Fruit fly (Drosophila melanogaster) whole organism, wandering third instar larva: ENCODE results near the gene CG18765.

ENCODE experiments used
- Abd-B ChIP-seq: fragments of >200 bp; optimal IDR thresholded peaks from 2 replicates; lab custom pipeline; 2017; ENCODE audit warnings: missing biosample characterization, missing genetic modification characterization
- CG32264 ChIP-seq: fragments of 200-800 bp; sonication (Bioruptor generic); optimal IDR thresholded peaks from 2 replicates; lab custom pipeline; 2016; ENCODE audit warnings: missing biosample characterization, missing genetic modification characterization
- CG9705 ChIP-seq: fragments of 200-800 bp; sonication (Bioruptor generic); optimal IDR thresholded peaks from 2 replicates; lab custom pipeline; 2018; ENCODE audit warnings: missing biosample characterization, mild to moderate bottlenecking, missing genetic modification characterization
- CrebA ChIP-seq: fragments of 200-800 bp; sonication (Bioruptor generic); optimal IDR thresholded peaks from 2 replicates; lab custom pipeline; 2016; ENCODE audit warnings: missing biosample characterization, mild to moderate bottlenecking, missing genetic modification characterization, borderline replicate concordance
- Dfd ChIP-seq: fragments of >200 bp; optimal IDR thresholded peaks from 2 replicates; lab custom pipeline; 2017; ENCODE audit warnings: missing biosample characterization, missing genetic modification characterization
- Dif ChIP-seq: fragments of 200-275, 200-300 bp; sonication (Bioruptor generic); optimal IDR thresholded peaks from 2 replicates; lab custom pipeline; 2018; ENCODE audit warnings: missing biosample characterization, missing genetic modification characterization; ENCODE audit not compliant: partially characterized antibody
- GATAd ChIP-seq: sonication (Bioruptor generic); optimal IDR thresholded peaks from 2 replicates; lab custom pipeline; 2016; ENCODE audit warnings: missing biosample characterization, missing genetic modification characterization
- HLH106 ChIP-seq: fragments of 200-800 bp; optimal IDR thresholded peaks from 3 replicates; lab custom pipeline; 2019; ENCODE audit warnings: missing biosample characterization, mild to moderate bottlenecking, missing genetic modification characterization, moderate library complexity
- Hnf4 ChIP-seq: fragments of 200-800 bp; sonication (Bioruptor generic); optimal IDR thresholded peaks from 2 replicates; lab custom pipeline; 2016; ENCODE audit warnings: missing biosample characterization, mild to moderate bottlenecking, missing genetic modification characterization
- Hr78 ChIP-seq: fragments of >200 bp; optimal IDR thresholded peaks from 2 replicates; lab custom pipeline; 2017; ENCODE audit warnings: missing biosample characterization, missing genetic modification characterization
- Jra ChIP-seq: sonication (Bioruptor generic); optimal IDR thresholded peaks from 2 replicates; lab custom pipeline; 2016; ENCODE audit warnings: missing biosample characterization, missing genetic modification characterization
- Mio ChIP-seq: sonication (Bioruptor generic); optimal IDR thresholded peaks from 2 replicates; lab custom pipeline; 2016; ENCODE audit warnings: missing biosample characterization, missing genetic modification characterization
- Myc ChIP-seq: fragments of >200 bp; optimal IDR thresholded peaks from 2 replicates; lab custom pipeline; 2017
- N ChIP-seq: fragments of >200 bp; optimal IDR thresholded peaks from 2 replicates; lab custom pipeline; 2018; ENCODE audit warnings: missing biosample characterization, missing external identifiers, missing genetic modification characterization
- OdsH ChIP-seq: fragments of 200-800 bp; sonication (Bioruptor generic); optimal IDR thresholded peaks from 2 replicates; lab custom pipeline; 2016; ENCODE audit warnings: missing biosample characterization, mild to moderate bottlenecking, missing genetic modification characterization
- Rel ChIP-seq, 2 experiments: fragments of 200-800 bp; sonication (Bioruptor generic) in 1 of 2; optimal IDR thresholded peaks; 2 replicates in 1 of 2; 3 replicates in 1 of 2; lab custom pipeline; 2016 to 2019; ENCODE audit warnings: mild to moderate bottlenecking in 2 of 2, missing biosample characterization in 2 of 2, missing genetic modification characterization in 2 of 2, moderate library complexity in 1 of 2
- Vsx2 ChIP-seq: fragments of 200-300, 225-300 bp; sonication (Bioruptor generic); optimal IDR thresholded peaks from 2 replicates; lab custom pipeline; 2018; ENCODE audit warnings: missing biosample characterization, missing genetic modification characterization; ENCODE audit not compliant: partially characterized antibody
- dl ChIP-seq, 2 experiments: fragments of 175-275, 200-275 bp in 1 of 2; fragments of 200-275 bp in 1 of 2; sonication (Bioruptor generic); optimal IDR thresholded peaks; lab custom pipeline; 2018; ENCODE audit warnings: mild to moderate bottlenecking in 2 of 2, missing biosample characterization in 2 of 2, missing genetic modification characterization in 2 of 2, moderate library complexity in 2 of 2; ENCODE audit not compliant: partially characterized antibody in 2 of 2, insufficient read depth in 1 of 2
- dsf ChIP-seq: sonication (Bioruptor generic); optimal IDR thresholded peaks from 2 replicates; lab custom pipeline; 2016; ENCODE audit warnings: missing biosample characterization, missing genetic modification characterization, borderline replicate concordance
- ey ChIP-seq: fragments of 200-800 bp; sonication (Bioruptor generic); optimal IDR thresholded peaks from 2 replicates; lab custom pipeline; 2016; ENCODE audit warnings: missing biosample characterization, missing genetic modification characterization
- foxo ChIP-seq, 2 experiments: fragments of 200-800 bp; sonication (Bioruptor generic); optimal IDR thresholded peaks; 2 replicates in 1 of 2; 3 replicates in 1 of 2; lab custom pipeline; 2016 to 2017; ENCODE audit warnings: missing biosample characterization in 2 of 2, missing genetic modification characterization in 2 of 2
- h ChIP-seq: fragments of 200-800 bp; sonication (Bioruptor generic); optimal IDR thresholded peaks from 3 replicates; lab custom pipeline; 2016; ENCODE audit warnings: missing biosample characterization, mild to moderate bottlenecking, missing genetic modification characterization
- jim ChIP-seq: fragments of 175-275, 200-325 bp; sonication (Bioruptor generic); optimal IDR thresholded peaks from 2 replicates; lab custom pipeline; 2016; ENCODE audit warnings: missing biosample characterization, mild to moderate bottlenecking, missing genetic modification characterization
- lola ChIP-seq: fragments of >200 bp; optimal IDR thresholded peaks from 2 replicates; lab custom pipeline; 2017; ENCODE audit warnings: missing biosample characterization, missing genetic modification characterization
- rgr ChIP-seq: fragments of 200-800 bp; sonication (Bioruptor generic); optimal IDR thresholded peaks from 3 replicates; lab custom pipeline; 2016; ENCODE audit warnings: missing biosample characterization, mild to moderate bottlenecking, missing genetic modification characterization
- sage ChIP-seq: fragments of 200-800 bp; sonication (Bioruptor generic); optimal IDR thresholded peaks from 2 replicates; lab custom pipeline; 2016; ENCODE audit warnings: missing biosample characterization, mild to moderate bottlenecking, missing genetic modification characterization
- sv ChIP-seq: fragments of 200-800 bp; sonication (Bioruptor generic); optimal IDR thresholded peaks from 3 replicates; lab custom pipeline; 2016; ENCODE audit warnings: missing biosample characterization, missing genetic modification characterization
- tai ChIP-seq: sonication (Bioruptor generic); optimal IDR thresholded peaks from 2 replicates; lab custom pipeline; 2016; ENCODE audit warnings: missing biosample characterization, missing genetic modification characterization
- woc ChIP-seq: sonication (Bioruptor generic); optimal IDR thresholded peaks from 2 replicates; lab custom pipeline; 2016; ENCODE audit warnings: missing biosample characterization, mild to moderate bottlenecking, missing genetic modification characterization

CG18765 gene

dm6 chr3R:11700314-11700713 is 8.7 kb upstream of the CG18765 start, which contains the start of gene CG14718:
TSS of gene CG14718 (plus strand) at chr3R:11700614.
- TF ChIP-seq ey (GFP tag; lab: Kevin White, UChicago) (no peak), CrebA (no peak), N (GFP tag; lab: Kevin White, UChicago) (no peak), lola (GFP tag; lab: Kevin White, UChicago) (no peak), h (GFP tag; lab: Kevin White, UChicago) (no peak), woc (no peak), jim (GFP tag; lab: Kevin White, UChicago) (no peak), Dfd (no peak), rgr (GFP tag; lab: Kevin White, UChicago) (no peak), Mio (no peak), Vsx2 (no peak), Abd-B (no peak), Hnf4 (GFP tag; lab: Kevin White, UChicago) (no peak), HLH106 (tag; lab: Kevin White, UChicago) (no peak), dsf (GFP tag; lab: Kevin White, UChicago) (no peak), Myc (lab: Kevin White, UChicago) (no peak), Jra (GFP tag; lab: Kevin White, UChicago) (no peak), Hr78 (GFP tag; lab: Kevin White, UChicago) (no peak)

DNA sequence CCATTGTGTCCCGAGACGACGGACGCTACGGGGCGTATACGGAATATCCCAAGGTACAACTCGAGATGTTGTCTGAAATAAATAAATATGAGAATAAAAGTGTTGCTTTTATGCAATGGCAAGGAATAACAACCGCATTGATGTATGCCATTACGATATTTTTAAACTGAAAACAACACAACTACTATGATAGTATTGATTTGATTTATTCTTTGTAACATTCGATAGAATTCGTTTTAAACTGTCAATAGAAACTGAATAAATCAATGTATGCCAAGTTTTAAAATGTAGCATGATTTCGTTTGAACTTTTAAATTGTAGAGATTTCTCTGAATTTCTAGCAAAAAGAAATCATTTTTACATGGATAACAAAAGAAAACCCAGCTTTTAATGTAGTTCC is 4.6 kb upstream of the CG18765 start, which contains the start of gene CG14717:
Gene CG14717, plus strand, starts transcription at position 301 of the 400 bp plus-strand sequence.
- TF ChIP-seq Mio (no peak), foxo (GFP tag; optimal IDR thresholded peaks at IDR 0.05; lab: Kevin White, UChicago) (no peak), dsf (GFP tag; lab: Kevin White, UChicago) (no peak), ey (GFP tag; lab: Kevin White, UChicago) (no peak), sage (no peak), Jra (GFP tag; lab: Kevin White, UChicago) (no peak), CG32264 (GFP tag; lab: Kevin White, UChicago) (no peak), Rel (GFP tag; optimal IDR thresholded peaks at IDR 0.05; lab: Kevin White, UChicago) (no peak), Rel (tag; optimal IDR thresholded peaks at IDR 0.05; lab: Kevin White, UChicago) (no peak), tai (GFP tag; lab: Kevin White, UChicago) (no peak)

dm6 chr3R:11694311-11695305 is 3.0 kb upstream of the CG18765 start, which contains the start of gene Fer3:
TSS of gene Fer3 (minus strand) at chr3R:11694311.
- TF ChIP-seq OdsH (GFP tag; lab: Kevin White, UChicago): no peak
- TF ChIP-seq Myc (lab: Kevin White, UChicago): peak; percentile 44
- TF ChIP-seq, all 38 proteins: peak for 1

dm6 chr3R:11692504-11692903 is 905 bp upstream of the CG18765 start:
- TF ChIP-seq sage: no peak
- TF ChIP-seq Myc (lab: Kevin White, UChicago): no peak
- no peak for TF ChIP-seq Jra (GFP tag; lab: Kevin White, UChicago)
- no peak for TF ChIP-seq Abd-B
- TF ChIP-seq N (GFP tag; lab: Kevin White, UChicago): no peak
- no peak for TF ChIP-seq CG9705 (GFP tag; lab: Kevin White, UChicago)
- TF ChIP-seq tai (GFP tag; lab: Kevin White, UChicago): no peak
- TF ChIP-seq sv (GFP tag; lab: Kevin White, UChicago): no peak

DNA sequence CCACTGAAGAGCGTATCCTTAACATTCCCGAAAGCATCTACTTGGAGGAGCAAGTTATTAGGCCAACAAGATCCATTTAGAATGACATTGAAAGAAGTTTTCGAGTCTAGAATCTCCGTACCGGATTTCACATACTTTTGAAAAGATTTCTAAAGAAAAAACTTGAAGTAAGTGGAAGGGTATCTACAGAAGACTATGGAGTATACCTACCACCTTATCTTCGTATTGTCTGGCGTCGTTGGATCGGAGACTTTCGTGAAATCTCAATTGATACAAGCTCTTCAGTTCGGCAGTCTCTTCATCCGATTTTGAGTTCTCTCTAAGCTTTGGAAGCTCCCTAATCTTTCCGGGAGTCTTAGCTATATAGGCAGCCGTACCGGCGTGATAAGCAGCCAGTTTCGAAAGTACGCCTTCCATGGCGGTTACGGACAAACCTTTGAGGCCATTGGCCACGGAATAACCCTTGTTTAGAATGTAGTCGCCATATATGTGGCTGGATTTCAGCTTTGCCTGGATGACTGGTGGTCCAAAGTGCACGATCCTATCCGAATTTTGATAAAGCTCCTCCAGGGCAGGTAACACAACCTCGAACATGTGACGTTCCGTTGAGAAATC is 635 bp downstream of the CG18765 start:
- TF ChIP-seq Hnf4 (GFP tag; lab: Kevin White, UChicago): no peak
- TF ChIP-seq dl (GFP tag; optimal IDR thresholded peaks at IDR 0.05; lab: Kevin White, UChicago; ENCODE audit: insufficient read depth in 1 of 2, partially characterized antibody in 2 of 2): peak in 1 of 2 experiments; percentile 5
- no peak for TF ChIP-seq GATAd (GFP tag; lab: Kevin White, UChicago)
- TF ChIP-seq foxo (GFP tag; optimal IDR thresholded peaks at IDR 0.05; lab: Kevin White, UChicago): no peak
- no peak for TF ChIP-seq Dif (GFP tag; lab: Kevin White, UChicago)
